Fruit fly (Drosophila melanogaster) whole organism, embryonic: Measurements from ENCODE around the gene CG9674.

Experiments
- CG12219 ChIP-seq: fragments of 200-800 bp; sonication (Bioruptor generic); optimal IDR thresholded peaks from 3 replicates; lab custom pipeline; 2018; ENCODE audit warnings: missing biosample characterization, mild to moderate bottlenecking, missing genetic modification characterization
- CG13775 ChIP-seq: fragments of 200-800 bp; sonication (Bioruptor generic); optimal IDR thresholded peaks from 3 replicates; lab custom pipeline; 2017; ENCODE audit warnings: missing biosample characterization, mild to moderate bottlenecking, missing genetic modification characterization
- CG17612 ChIP-seq: fragments of 200-800 bp; sonication (Bioruptor generic); IDR thresholded peaks from 2 replicates; pipeline ENCODE4 v1.3.6; 2022; ENCODE audit warnings: missing biosample characterization, missing genetic modification characterization
- CG2199 ChIP-seq: fragments of 200-800 bp; sonication (Bioruptor generic); IDR thresholded peaks from 3 replicates; pipeline ENCODE4 v1.3.6; 2022; ENCODE audit warnings: missing biosample characterization, missing genetic modification characterization
- CG2202 ChIP-seq: fragments of 200-800 bp; sonication (Bioruptor generic); optimal IDR thresholded peaks from 2 replicates; lab custom pipeline; 2018; ENCODE audit warnings: missing biosample characterization, mild to moderate bottlenecking, missing genetic modification characterization
- CG30403 ChIP-seq: fragments of 200-800 bp; sonication (Bioruptor generic); optimal IDR thresholded peaks from 3 replicates; lab custom pipeline; 2016; ENCODE audit warnings: missing biosample characterization, missing genetic modification characterization
- CG31365 ChIP-seq: fragments of 200-800 bp; sonication (Bioruptor generic); optimal IDR thresholded peaks from 2 replicates; lab custom pipeline; 2018; ENCODE audit warnings: missing biosample characterization, mild to moderate bottlenecking, missing genetic modification characterization
- CG3163 ChIP-seq: fragments of 200-800 bp; sonication (Bioruptor generic); optimal IDR thresholded peaks from 3 replicates; lab custom pipeline; 2016; ENCODE audit warnings: missing biosample characterization, missing genetic modification characterization
- CG33557 ChIP-seq: fragments of 200-800 bp; sonication (Bioruptor generic); optimal IDR thresholded peaks from 2 replicates; lab custom pipeline; 2019; ENCODE audit warnings: missing biosample characterization, mild to moderate bottlenecking, missing genetic modification characterization, moderate library complexity
- CG4617 ChIP-seq: fragments of 200-800 bp; sonication (Bioruptor generic); optimal IDR thresholded peaks from 3 replicates; lab custom pipeline; 2016; ENCODE audit warnings: missing biosample characterization, missing genetic modification characterization, borderline replicate concordance
- CG4854 ChIP-seq: fragments of 200-800 bp; sonication (Bioruptor generic); optimal IDR thresholded peaks from 2 replicates; lab custom pipeline; 2016; ENCODE audit warnings: missing biosample characterization, missing genetic modification characterization, inconsistent platforms
- CG6175 ChIP-seq: fragments of 200-800 bp; sonication (Bioruptor generic); IDR thresholded peaks from 3 replicates; pipeline ENCODE4 v1.3.6; 2022; ENCODE audit warnings: missing biosample characterization, missing genetic modification characterization
- CG6254 ChIP-seq: fragments of 200-800 bp; sonication (Bioruptor generic); optimal IDR thresholded peaks from 3 replicates; lab custom pipeline; 2017; ENCODE audit warnings: mild to moderate bottlenecking, missing biosample characterization, missing genetic modification reagents, missing genetic modification characterization
- CG6683 ChIP-seq: fragments of 200-800 bp; sonication (Bioruptor generic); optimal IDR thresholded peaks from 2 replicates; lab custom pipeline; 2017; ENCODE audit warnings: missing biosample characterization, mild to moderate bottlenecking, missing genetic modification characterization, missing genetic modification reagents
- CG6813 ChIP-seq: fragments of 200-800 bp; sonication (Bioruptor generic); optimal IDR thresholded peaks from 2 replicates; lab custom pipeline; 2017; ENCODE audit warnings: missing biosample characterization, missing genetic modification characterization, mild to moderate bottlenecking, moderate library complexity, missing genetic modification reagents
- CG7963 ChIP-seq: fragments of 200-800 bp; sonication (Bioruptor generic); IDR thresholded peaks from 3 replicates; pipeline ENCODE4 v1.3.6; 2022; ENCODE audit warnings: missing biosample characterization, missing genetic modification characterization; ENCODE audit not compliant: partially characterized antibody
- CrebB ChIP-seq: fragments of 200-800 bp; sonication (Bioruptor generic); optimal IDR thresholded peaks from 3 replicates; lab custom pipeline; 2018; ENCODE audit warnings: missing biosample characterization, mild to moderate bottlenecking, missing genetic modification characterization
- Drgx ChIP-seq: fragments of 200-800 bp; sonication (Bioruptor generic); IDR thresholded peaks from 2 replicates; pipeline ENCODE4 v1.3.6; 2022; ENCODE audit warnings: missing biosample characterization, missing genetic modification characterization
- E2f2 ChIP-seq: fragments of 200-800 bp; sonication (Bioruptor generic); IDR thresholded peaks from 2 replicates; pipeline ENCODE4 v1.3.6; 2022; ENCODE audit warnings: missing biosample characterization, missing genetic modification characterization
- Fer2 ChIP-seq: fragments of 200-800 bp; sonication (Bioruptor generic); optimal IDR thresholded peaks from 2 replicates; lab custom pipeline; 2018; ENCODE audit warnings: missing biosample characterization, mild to moderate bottlenecking, missing genetic modification characterization, moderate library complexity
- HmgD ChIP-seq: fragments of 200-800 bp; sonication (Bioruptor generic); optimal IDR thresholded peaks from 3 replicates; lab custom pipeline; 2016; ENCODE audit warnings: missing biosample characterization, missing genetic modification characterization
- Hmr ChIP-seq: fragments of 200-800 bp; sonication (Bioruptor generic); optimal IDR thresholded peaks from 3 replicates; lab custom pipeline; 2017; ENCODE audit warnings: mild to moderate bottlenecking, missing biosample characterization, missing genetic modification reagents, missing genetic modification characterization
- Lhr ChIP-seq: fragments of 200-800 bp; sonication (Bioruptor generic); optimal IDR thresholded peaks from 3 replicates; lab custom pipeline; 2017; ENCODE audit warnings: mild to moderate bottlenecking, missing biosample characterization, missing genetic modification reagents, missing genetic modification characterization
- Nf-YC ChIP-seq: fragments of 200-800 bp; optimal IDR thresholded peaks from 3 replicates; lab custom pipeline; 2019; ENCODE audit warnings: missing biosample characterization, mild to moderate bottlenecking, missing genetic modification characterization, moderate library complexity
- NfI ChIP-seq: fragments of 200-800 bp; sonication (Bioruptor generic); optimal IDR thresholded peaks from 3 replicates; lab custom pipeline; 2018; ENCODE audit warnings: missing biosample characterization, mild to moderate bottlenecking, missing genetic modification characterization, moderate library complexity
- Ravus ChIP-seq: fragments of 200-800 bp; sonication (Bioruptor generic); IDR thresholded peaks from 2 replicates; pipeline ENCODE4 v1.3.6; 2022; ENCODE audit warnings: missing biosample characterization, missing genetic modification characterization
- Ssrp ChIP-seq: fragments of 200-800 bp; sonication (Bioruptor generic); optimal IDR thresholded peaks from 2 replicates; lab custom pipeline; 2018; ENCODE audit warnings: missing biosample characterization, mild to moderate bottlenecking, missing genetic modification characterization, moderate library complexity
- amos ChIP-seq: fragments of 200-800 bp; sonication (Bioruptor generic); IDR thresholded peaks from 2 replicates; pipeline ENCODE4 v1.3.6; 2022; ENCODE audit warnings: missing biosample characterization, missing genetic modification characterization; ENCODE audit not compliant: partially characterized antibody
- bsh ChIP-seq, 2 experiments: fragments of 200-800 bp; sonication (Bioruptor generic); optimal IDR thresholded peaks; 2 replicates each; lab custom pipeline; 2017 to 2018; ENCODE audit warnings: mild to moderate bottlenecking in 2 of 2, missing biosample characterization in 2 of 2, missing genetic modification characterization in 2 of 2, moderate library complexity in 1 of 2
- croc ChIP-seq: fragments of 200-800 bp; sonication (Bioruptor generic); conservative IDR thresholded peaks from 3 replicates; pipeline ENCODE4 v1.3.6; 2022; ENCODE audit warnings: missing biosample characterization, missing genetic modification characterization
- cwo ChIP-seq: fragments of 200-800 bp; sonication (Bioruptor generic); optimal IDR thresholded peaks from 3 replicates; lab custom pipeline; 2017; ENCODE audit warnings: missing biosample characterization, missing genetic modification characterization, mild to moderate bottlenecking, moderate library complexity, missing genetic modification reagents
- disco-r ChIP-seq: fragments of 200-800 bp; sonication (Bioruptor generic); optimal IDR thresholded peaks from 2 replicates; lab custom pipeline; 2016; ENCODE audit warnings: missing biosample characterization, missing genetic modification characterization
- fd102C ChIP-seq: fragments of 200-800 bp; sonication (Bioruptor generic); optimal IDR thresholded peaks from 2 replicates; lab custom pipeline; 2018; ENCODE audit warnings: missing biosample characterization, mild to moderate bottlenecking, missing genetic modification characterization, moderate library complexity
- gfzf ChIP-seq: fragments of 200-800 bp; sonication (Bioruptor generic); optimal IDR thresholded peaks from 2 replicates; lab custom pipeline; 2016; ENCODE audit warnings: missing biosample characterization, mild to moderate bottlenecking, missing genetic modification characterization, moderate library complexity
- grau ChIP-seq: fragments of 200-800 bp; optimal IDR thresholded peaks from 3 replicates; lab custom pipeline; 2019; ENCODE audit warnings: missing biosample characterization, mild to moderate bottlenecking, missing genetic modification characterization, moderate library complexity
- gt ChIP-seq: fragments of 200-800 bp; sonication (Bioruptor generic); IDR thresholded peaks from 2 replicates; pipeline ENCODE4 v1.3.6; 2022; ENCODE audit warnings: missing biosample characterization, missing genetic modification characterization
- kah ChIP-seq: fragments of 200-800 bp; sonication (Bioruptor generic); optimal IDR thresholded peaks from 2 replicates; lab custom pipeline; 2018; ENCODE audit warnings: missing biosample characterization, mild to moderate bottlenecking, missing genetic modification characterization
- ken ChIP-seq: fragments of 200-800 bp; sonication (Bioruptor generic); IDR thresholded peaks from 3 replicates; pipeline ENCODE4 v1.3.6; 2022; ENCODE audit warnings: missing biosample characterization, missing genetic modification characterization
- mld ChIP-seq: fragments of 200-800 bp; sonication (Bioruptor generic); IDR thresholded peaks from 3 replicates; pipeline ENCODE4 v1.3.6; 2022; ENCODE audit warnings: missing biosample characterization, missing genetic modification characterization; ENCODE audit not compliant: partially characterized antibody
- oc ChIP-seq: fragments of 200-800 bp; sonication (Bioruptor generic); optimal IDR thresholded peaks from 2 replicates; lab custom pipeline; 2018; ENCODE audit warnings: missing biosample characterization, mild to moderate bottlenecking, missing genetic modification characterization, moderate library complexity
- pfk ChIP-seq: fragments of 200-800 bp; sonication (Bioruptor generic); optimal IDR thresholded peaks from 2 replicates; lab custom pipeline; 2018; ENCODE audit warnings: missing biosample characterization, mild to moderate bottlenecking, missing genetic modification characterization, moderate library complexity
- phol ChIP-seq: fragments of 200-800 bp; sonication (Bioruptor generic); optimal IDR thresholded peaks from 3 replicates; lab custom pipeline; 2018; ENCODE audit warnings: missing biosample characterization, mild to moderate bottlenecking, missing genetic modification characterization, moderate library complexity
- row ChIP-seq: fragments of 200-800 bp; sonication (Bioruptor generic); IDR thresholded peaks from 3 replicates; pipeline ENCODE4 v1.3.6; 2022; ENCODE audit warnings: missing biosample characterization, missing genetic modification characterization
- sens ChIP-seq: fragments of 200-800 bp; sonication (Bioruptor generic); peaks from one replicate; lab custom pipeline; 2016; ENCODE audit warnings: missing biosample characterization, missing genetic modification characterization
- seq ChIP-seq: fragments of 200-800 bp; sonication (Bioruptor generic); IDR thresholded peaks from 2 replicates; pipeline ENCODE4 v1.3.6; 2022; ENCODE audit warnings: missing biosample characterization, missing genetic modification characterization
- sim ChIP-seq: fragments of 200-800 bp; sonication (Bioruptor generic); IDR thresholded peaks from 2 replicates; pipeline ENCODE4 v1.3.6; 2022; ENCODE audit warnings: missing biosample characterization, missing genetic modification characterization
- sisA ChIP-seq: fragments of 200-800 bp; sonication (Bioruptor generic); IDR thresholded peaks from 2 replicates; pipeline ENCODE4 v1.3.6; 2022; ENCODE audit warnings: missing biosample characterization, missing genetic modification characterization
- tin ChIP-seq: fragments of 200-800 bp; sonication (Bioruptor generic); optimal IDR thresholded peaks from 3 replicates; lab custom pipeline; 2016; ENCODE audit warnings: missing biosample characterization, missing genetic modification characterization

The CG9674 gene

DNA sequence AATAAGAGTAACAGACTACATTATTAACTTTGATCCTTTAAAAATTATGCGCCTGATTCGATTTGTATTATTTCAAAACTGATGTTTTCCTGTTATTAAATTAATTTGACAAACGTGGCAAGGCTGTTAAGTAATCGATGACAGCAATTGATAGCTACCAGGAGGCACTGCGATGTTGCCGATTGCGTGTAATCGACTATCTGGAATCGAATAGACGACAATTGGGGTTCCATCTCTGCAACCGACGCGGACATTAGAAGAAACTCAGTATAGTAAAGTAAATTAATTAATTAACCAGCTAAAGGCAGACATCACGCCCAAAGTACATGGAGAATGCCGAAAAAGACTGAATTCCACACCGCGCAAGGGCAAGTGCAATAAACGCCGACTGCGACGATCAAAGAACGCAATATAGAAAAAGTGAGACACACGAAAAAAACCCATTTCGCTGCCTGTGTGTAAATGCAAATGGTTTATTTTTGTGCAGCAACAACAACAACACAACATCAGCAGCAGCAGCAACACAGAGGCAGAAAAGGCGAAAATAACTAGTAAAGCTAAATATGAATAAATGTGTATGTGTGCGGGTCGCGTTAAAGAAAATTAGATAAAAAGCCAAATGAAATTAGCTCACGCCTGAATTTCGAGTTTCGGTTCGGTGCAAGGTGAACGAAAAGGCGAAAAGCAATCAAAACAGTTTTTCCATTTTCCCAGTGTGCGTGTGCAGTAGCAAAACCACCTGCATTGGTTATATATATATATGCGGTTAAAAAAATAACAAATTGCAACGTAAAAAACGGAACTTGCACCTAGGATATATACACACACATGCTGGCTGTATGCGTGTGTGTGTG lies 46.2 kb upstream of the CG9674 start, which contains the start of gene sina (continued):
- peak; percentile 31 for TF ChIP-seq gfzf (GFP tag; lab: Kevin White, UChicago)
- TF ChIP-seq CG3163 (GFP tag; lab: Kevin White, UChicago), result no peak
- TF ChIP-seq CG6683, result no peak
- TF ChIP-seq Ssrp (tag; lab: Kevin White, UChicago), result no peak
- peak; percentile 26 for TF ChIP-seq CG30403 (GFP tag; lab: Kevin White, UChicago)
- peak; percentile 84 for TF ChIP-seq E2f2
- no peak for TF ChIP-seq CG6175
- TF ChIP-seq disco-r (GFP tag; lab: Kevin White, UChicago), result peak; percentile 26
- peak; percentile 9 for TF ChIP-seq NfI
- TF ChIP-seq CG4854 (GFP tag; lab: Kevin White, UChicago), result no peak
- peak; percentile 61 for TF ChIP-seq phol
- TF ChIP-seq CG33557, result no peak
- peak; percentile 17 for TF ChIP-seq Drgx (GFP tag; lab: Robert Waterston, UW)
- no peak for TF ChIP-seq bsh (GFP tag; optimal IDR thresholded peaks at IDR 0.05; lab: Kevin White, UChicago)
- TF ChIP-seq Lhr (GFP tag; lab: Kevin White, UChicago), result peak; percentile 61
- no peak for TF ChIP-seq CrebB (tag; lab: Kevin White, UChicago)
- TF ChIP-seq CG2199 (GFP tag; lab: Robert Waterston, UW), result 0 out of 3 replicates have a peak, but pooled peaks have one; percentile 31
- no peak for TF ChIP-seq CG17612 (GFP tag; lab: Robert Waterston, UW)
- TF ChIP-seq grau, result peak; percentile 22
- TF ChIP-seq sim (GFP tag; lab: Robert Waterston, UW), result no peak
- TF ChIP-seq Ravus, result no peak
- no peak for TF ChIP-seq ken (GFP tag; lab: Robert Waterston, UW)
- no peak for TF ChIP-seq seq (GFP tag; lab: Robert Waterston, UW)
- no peak for TF ChIP-seq gt (GFP tag; lab: Robert Waterston, UW)
- TF ChIP-seq Nf-YC (tag; lab: Kevin White, UChicago), result peak; percentile 56
- peak; percentile 47; the same call in 2 of the 3 replicates for TF ChIP-seq row (GFP tag; lab: Robert Waterston, UW)
- no peak for TF ChIP-seq CG31365 (tag; lab: Kevin White, UChicago)
- TF ChIP-seq fd102C (GFP tag; lab: Kevin White, UChicago), result no peak
- no peak for TF ChIP-seq CG2202
- no peak for TF ChIP-seq CG12219 (GFP tag; lab: Kevin White, UChicago)
- TF ChIP-seq tin (GFP tag; lab: Kevin White, UChicago), result peak; percentile 7
- no peak for TF ChIP-seq oc
- TF ChIP-seq Hmr, result peak; percentile 54
- no peak for TF ChIP-seq Fer2
- peak; percentile 63 for TF ChIP-seq CG4617 (GFP tag; lab: Kevin White, UChicago)
- TF ChIP-seq cwo (GFP tag; lab: Kevin White, UChicago), result no peak
- TF ChIP-seq sens (GFP tag; lab: Kevin White, UChicago), result peak; percentile 79
- TF ChIP-seq CG7963 (GFP tag; lab: Robert Waterston, UW), result peak; percentile 86
- TF ChIP-seq sisA (GFP tag; lab: Robert Waterston, UW), result no peak
- TF ChIP-seq CG6254 (GFP tag; lab: Kevin White, UChicago), result no peak
- peak; percentile 22 for TF ChIP-seq HmgD (GFP tag; lab: Kevin White, UChicago)
- peak; percentile 68; the same call in 2 of the 3 replicates for TF ChIP-seq mld (GFP tag; lab: Robert Waterston, UW)
- peak; percentile 23 for TF ChIP-seq pfk
- TF ChIP-seq amos (GFP tag; lab: Robert Waterston, UW), result peak; percentile 82
- no peak for TF ChIP-seq croc (GFP tag; lab: Robert Waterston, UW)
- TF ChIP-seq CG13775, result no peak
- TF ChIP-seq CG6813 (GFP tag; lab: Kevin White, UChicago), result no peak
- TF ChIP-seq kah (GFP tag; lab: Kevin White, UChicago), result peak; percentile 87
